Fruit fly (Drosophila melanogaster) Kc167 (cell line): ENCODE results near the gene CG6885.

ENCODE experiments used
- Myc ChIP-seq: fragments of >200 bp; optimal IDR thresholded peaks from 2 replicates; lab custom pipeline; 2017; ENCODE audit warnings: missing external identifiers
- Sin3A ChIP-seq: fragments of >200 bp; optimal IDR thresholded peaks from 2 replicates; lab custom pipeline; 2018; ENCODE audit warnings: missing external identifiers
- h ChIP-seq: fragments of >200 bp; optimal IDR thresholded peaks from 3 replicates; lab custom pipeline; 2018; ENCODE audit warnings: missing external identifiers
- insv ChIP-seq: fragments of >200 bp; optimal IDR thresholded peaks from 3 replicates; lab custom pipeline; 2018; ENCODE audit warnings: missing external identifiers
- psq ChIP-seq: fragments of >200 bp; optimal IDR thresholded peaks from 2 replicates; lab custom pipeline; 2017; ENCODE audit warnings: missing external identifiers
- ttk ChIP-seq: sonication (Bioruptor generic); optimal IDR thresholded peaks from 2 replicates; lab custom pipeline; 2017; ENCODE audit warnings: missing external identifiers

CG6885 gene

dm6 chr3L:18757079-18757815, 13.0 kb downstream of the CG6885 start:
- TF ChIP-seq Myc (lab: Kevin White, UChicago) = no peak
- no peak for TF ChIP-seq psq (lab: Kevin White, UChicago)
- no peak for TF ChIP-seq insv (lab: Kevin White, UChicago)
- no peak for TF ChIP-seq Sin3A (lab: Kevin White, UChicago)
- TF ChIP-seq h (lab: Kevin White, UChicago) = no peak
- no peak for TF ChIP-seq ttk

dm6 chr3L:18758894-18759569, 14.7 kb downstream of the CG6885 start:
- TF ChIP-seq Myc (lab: Kevin White, UChicago) (no peak), psq (lab: Kevin White, UChicago) (peak; percentile 35)

dm6 chr3L:18760421-18761045, 16.2 kb downstream of the CG6885 start:
- TF ChIP-seq ttk = no peak
- no peak for TF ChIP-seq Myc (lab: Kevin White, UChicago)
- TF ChIP-seq Sin3A (lab: Kevin White, UChicago) = no peak
- TF ChIP-seq insv (lab: Kevin White, UChicago) = no peak
- no peak for TF ChIP-seq h (lab: Kevin White, UChicago)
- no peak for TF ChIP-seq psq (lab: Kevin White, UChicago)

- no peak for TF ChIP-seq insv (lab: Kevin White, UChicago)
- TF ChIP-seq Myc (lab: Kevin White, UChicago) = no peak
- TF ChIP-seq ttk = no peak
- TF ChIP-seq psq (lab: Kevin White, UChicago) = no peak
- no peak for TF ChIP-seq Sin3A (lab: Kevin White, UChicago)
- no peak for TF ChIP-seq h (lab: Kevin White, UChicago)
Observed at dm6 chr3L:18761728-18762127, 17.4 kb downstream of the CG6885 start.

- TF ChIP-seq h (lab: Kevin White, UChicago) (no peak), Myc (lab: Kevin White, UChicago) (no peak), ttk (no peak), insv (lab: Kevin White, UChicago) (no peak), Sin3A (lab: Kevin White, UChicago) (no peak), psq (lab: Kevin White, UChicago) (no peak)
Observed at dm6 chr3L:18763486-18764436, 19.5 kb downstream of the CG6885 start.

DNA sequence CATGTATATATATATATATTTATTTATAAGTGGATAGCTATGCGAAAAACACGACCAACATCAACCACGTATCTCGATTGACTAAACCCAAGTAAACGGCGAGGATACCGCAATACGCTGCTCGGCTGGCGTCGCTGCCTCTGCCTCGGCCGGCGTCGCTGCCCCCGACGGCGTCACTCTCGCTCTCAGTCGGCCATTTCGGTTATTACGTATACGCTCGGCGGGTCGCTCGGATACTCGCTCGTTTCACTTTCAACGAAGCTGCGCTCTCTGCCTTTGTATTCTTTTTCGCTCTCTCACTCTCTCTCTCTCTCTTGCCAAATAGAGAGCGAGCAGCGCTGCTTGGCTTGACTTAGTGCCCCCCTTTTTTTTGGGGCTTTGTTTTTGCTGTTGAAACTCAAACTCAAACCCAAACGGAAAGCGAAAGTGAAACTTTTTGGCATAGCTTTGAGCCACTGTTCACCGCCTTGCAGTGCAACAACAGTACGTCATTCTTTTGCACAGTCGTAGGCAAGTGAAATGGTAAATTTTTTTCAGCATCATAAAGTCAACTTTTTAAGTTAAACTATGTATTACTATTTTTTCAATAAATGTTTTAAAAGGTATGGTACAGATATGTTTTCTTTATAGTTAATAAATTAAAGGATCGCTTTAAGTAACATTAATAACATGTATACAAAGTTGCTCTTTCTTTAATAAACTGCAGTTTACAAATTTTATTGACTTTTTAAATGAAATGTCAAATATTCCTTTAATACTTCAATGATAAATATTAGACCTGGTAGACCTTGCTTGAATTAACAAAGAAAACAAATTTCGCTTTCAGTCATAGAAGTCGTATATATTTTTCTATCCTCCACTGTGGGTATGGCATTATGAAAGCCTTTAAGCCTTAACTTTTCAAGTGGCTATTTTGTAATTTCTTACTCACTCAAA, 21.6 kb downstream of the CG6885 start:
- TF ChIP-seq insv (lab: Kevin White, UChicago) (no peak), Myc (lab: Kevin White, UChicago) (no peak), Sin3A (lab: Kevin White, UChicago) (no peak), psq (lab: Kevin White, UChicago) (no peak), ttk (no peak), h (lab: Kevin White, UChicago) (no peak)

DNA sequence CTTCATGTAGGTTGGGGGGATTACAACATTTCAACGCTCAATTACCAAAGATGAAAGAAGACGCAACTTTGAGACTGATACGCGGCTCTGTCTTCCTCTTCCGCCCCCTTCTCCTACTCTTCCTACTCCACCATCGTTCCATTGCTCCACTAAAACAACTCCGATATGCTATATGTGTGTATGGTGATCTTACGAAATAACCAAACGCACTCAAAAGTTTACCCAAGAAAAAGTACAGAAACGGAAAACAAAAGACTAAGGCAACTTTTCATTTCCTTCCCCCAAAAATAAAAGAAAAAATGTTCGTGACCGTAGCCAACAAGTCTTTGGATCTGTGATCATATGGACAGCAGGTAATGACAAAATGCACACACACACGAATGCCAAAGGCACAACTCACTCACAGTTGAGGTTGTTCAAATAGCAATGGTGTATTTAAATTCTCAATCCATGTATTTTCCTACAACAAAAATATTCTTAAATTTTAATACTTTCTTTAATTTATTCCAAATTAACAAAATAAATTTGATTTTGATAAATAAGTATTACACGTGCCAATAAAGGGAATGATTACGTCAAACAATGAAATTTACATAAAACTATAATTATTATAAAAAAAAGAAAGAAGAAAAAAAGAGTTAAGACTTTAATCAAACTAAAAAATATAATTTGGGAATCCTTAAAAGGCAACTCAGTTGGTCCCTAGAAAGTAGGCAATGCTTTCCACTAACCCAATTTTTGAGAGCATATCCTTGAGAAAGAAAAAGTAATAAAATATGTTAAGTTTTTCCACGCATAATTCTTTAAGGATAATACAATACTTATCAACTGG, 23.9 kb downstream of the CG6885 start:
- TF ChIP-seq insv (lab: Kevin White, UChicago) = no peak
- no peak for TF ChIP-seq Myc (lab: Kevin White, UChicago)
- TF ChIP-seq ttk = no peak
- TF ChIP-seq psq (lab: Kevin White, UChicago) = no peak
- no peak for TF ChIP-seq Sin3A (lab: Kevin White, UChicago)

DNA sequence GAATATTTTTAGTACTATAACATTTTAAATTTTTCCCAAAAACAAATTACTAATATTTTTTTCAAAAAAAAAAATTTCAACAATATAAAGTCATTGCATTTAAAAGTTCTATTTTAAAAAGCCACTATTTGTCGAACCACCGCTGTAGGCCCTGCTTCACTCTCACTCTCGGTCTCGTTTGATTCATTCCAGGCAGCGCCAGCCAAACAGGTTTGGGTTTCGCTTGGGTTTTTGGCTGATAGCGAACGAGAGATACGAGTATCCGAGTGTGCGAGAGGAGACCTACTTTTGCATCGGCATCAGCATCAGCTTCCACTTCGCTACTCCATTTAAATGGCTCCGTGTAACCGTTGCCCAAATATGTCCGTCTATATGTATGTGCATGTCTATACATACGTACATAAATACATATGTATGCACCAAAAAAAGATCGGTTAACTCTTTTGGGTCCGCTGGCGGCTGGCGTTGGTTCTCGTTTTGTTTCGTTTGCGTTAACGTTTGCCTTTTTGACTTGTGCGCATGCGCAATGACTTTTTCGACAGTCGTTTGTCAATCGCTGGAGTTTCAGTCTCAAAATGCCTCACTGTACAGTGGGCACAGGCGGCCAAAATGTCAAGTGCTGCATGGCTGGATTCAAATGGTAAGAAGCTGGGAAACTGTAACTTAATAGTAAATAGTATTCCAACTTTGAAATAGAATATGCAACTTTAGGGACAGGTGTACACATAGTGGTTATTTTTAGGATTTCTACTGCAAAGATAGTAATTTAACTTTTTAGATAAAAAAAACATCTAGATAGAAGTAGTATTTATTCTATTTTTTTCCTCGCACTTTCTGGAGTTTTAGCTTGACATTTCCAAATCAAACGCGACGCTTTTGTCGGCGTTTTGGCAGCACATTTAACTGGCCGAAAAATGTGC, 24.8 kb downstream of the CG6885 start:
- TF ChIP-seq ttk (no peak), Myc (lab: Kevin White, UChicago) (no peak), Sin3A (lab: Kevin White, UChicago) (no peak), h (lab: Kevin White, UChicago) (no peak), insv (lab: Kevin White, UChicago) (no peak), psq (lab: Kevin White, UChicago) (no peak)

dm6 chr3L:18769782-18770181, 25.5 kb downstream of the CG6885 start:
- TF ChIP-seq Myc (lab: Kevin White, UChicago) (no peak), h (lab: Kevin White, UChicago) (no peak), Sin3A (lab: Kevin White, UChicago) (no peak), insv (lab: Kevin White, UChicago) (no peak)
